Fruit fly (Drosophila melanogaster) whole organism: ENCODE data around the gene Rel.

ENCODE experiments used
- Dll ChIP-seq: fragments of >200 bp; optimal IDR thresholded peaks from 2 replicates; lab custom pipeline; 2017
- EcR ChIP-seq, 2 experiments: fragments of >200 bp; optimal IDR thresholded peaks; 2 replicates each; lab custom pipeline; 2017; ENCODE audit warnings: missing biosample characterization in 2 of 2, missing genetic modification characterization in 2 of 2, missing genetic modification reagents in 2 of 2
- pan ChIP-seq: fragments of >200 bp; optimal IDR thresholded peaks from 2 replicates; lab custom pipeline; 2017
- psq ChIP-seq: fragments of >200 bp; optimal IDR thresholded peaks from 2 replicates; lab custom pipeline; 2017
- usp ChIP-seq: fragments of >200 bp; optimal IDR thresholded peaks from 2 replicates; lab custom pipeline; 2017; ENCODE audit warnings: missing biosample characterization, missing genetic modification characterization, mixed read lengths

DNA sequence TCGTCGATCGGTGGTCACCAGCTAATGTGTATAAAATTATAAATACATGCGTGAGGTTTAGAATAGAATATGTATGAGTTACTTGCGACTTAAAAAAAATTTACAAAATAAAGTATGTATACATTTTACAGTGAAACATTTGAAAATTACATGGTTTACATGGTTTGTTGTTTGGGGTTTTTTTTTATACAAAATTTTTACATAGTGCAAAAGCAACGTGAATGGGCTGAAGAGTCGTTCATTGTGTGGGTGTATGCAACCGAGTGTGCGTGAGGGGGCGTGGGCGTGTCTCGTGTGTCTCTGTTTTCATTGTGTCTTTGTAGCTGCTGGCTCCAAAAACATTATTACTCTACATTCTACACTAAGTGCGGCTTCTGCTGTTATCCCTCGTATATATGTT, 22.1 kb upstream of the Rel start:
- no peak for TF ChIP-seq pan (lab: Kevin White, UChicago)
- no peak for TF ChIP-seq Dll (lab: Kevin White, UChicago)
- no peak for TF ChIP-seq EcR (GFP tag; optimal IDR thresholded peaks at IDR 0.05; lab: Kevin White, UChicago)
- TF ChIP-seq psq (lab: Kevin White, UChicago), result no peak
- no peak for TF ChIP-seq usp (GFP tag; lab: Kevin White, UChicago)
